Worm (Caenorhabditis elegans) whole organism, L3 larva: Measurements from ENCODE around the gene F17A9.4.

ENCODE experiments used
- ama-1 ChIP-seq: fragments of 150-350 bp; optimal IDR thresholded peaks from 2 replicates; lab custom pipeline; 2018
- elt-1 ChIP-seq: fragments of 150-350 bp; optimal IDR thresholded peaks from 2 replicates; lab custom pipeline; 2014; ENCODE audit warnings: missing biosample characterization, missing genetic modification characterization
- elt-2 ChIP-seq: sonication (generic microtip); optimal IDR thresholded peaks from 2 replicates; lab custom pipeline; 2016; ENCODE audit warnings: missing genetic modification reagents, mild to moderate bottlenecking, missing genetic modification characterization, missing compliant biosample characterization
- nhr-12 ChIP-seq: fragments of 150-350 bp; optimal IDR thresholded peaks from 2 replicates; lab custom pipeline; 2014; ENCODE audit warnings: missing biosample characterization, missing genetic modification characterization
- sea-2 ChIP-seq: fragments of 150-350 bp; sonication (generic microtip); optimal IDR thresholded peaks from 4 replicates; lab custom pipeline; 2014; ENCODE audit warnings: missing biosample characterization, missing genetic modification reagents, missing genetic modification characterization
- unc-39 ChIP-seq: sonication (generic microtip); optimal IDR thresholded peaks from 4 replicates; lab custom pipeline; 2017; ENCODE audit warnings: missing biosample characterization, missing genetic modification characterization

DNA sequence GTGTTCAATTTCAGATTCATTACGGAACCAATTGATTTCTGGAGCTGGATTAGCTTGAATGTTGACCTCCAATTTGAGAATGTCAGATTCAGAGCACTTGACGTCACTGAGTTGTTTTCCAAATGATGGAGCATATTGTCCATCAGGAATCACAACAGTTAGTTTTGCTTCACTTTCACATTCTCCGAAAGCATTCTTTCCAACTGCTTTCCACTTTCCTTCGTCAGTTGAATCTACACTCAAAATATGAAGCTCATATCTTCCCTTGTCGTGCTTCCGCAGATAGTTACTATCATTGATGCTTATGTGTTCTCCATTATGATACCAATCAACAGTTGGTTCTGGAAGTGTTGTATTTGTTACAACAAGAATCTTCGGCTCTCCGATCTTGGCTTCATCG lies 17.9 kb upstream of the F17A9.4 start:
- TF ChIP-seq nhr-12 (tag; lab: Kevin White, UChicago) = no peak
- no peak for TF ChIP-seq elt-1 (tag; lab: Kevin White, UChicago)
- TF ChIP-seq sea-2 (GFP tag; lab: Kevin White, UChicago) = no peak
- no peak for TF ChIP-seq unc-39
- no peak for TF ChIP-seq ama-1 (lab: Kevin White, UChicago)
- no peak for TF ChIP-seq elt-2 (tag; lab: Kevin White, UChicago)
